Fruit fly (Drosophila melanogaster) whole organism, embryonic: Measurements from ENCODE around the gene Mco1.

ENCODE experiments used
- Bdp1 ChIP-seq: fragments of 200-800 bp; sonication (Bioruptor generic); optimal IDR thresholded peaks from 3 replicates; lab custom pipeline; 2016; ENCODE audit warnings: missing biosample characterization, missing genetic modification characterization
- BtbVII ChIP-seq: fragments of 200-800 bp; sonication (Bioruptor generic); optimal IDR thresholded peaks from 3 replicates; lab custom pipeline; 2017; ENCODE audit warnings: missing biosample characterization, mild to moderate bottlenecking, missing genetic modification characterization
- CG10462 ChIP-seq: fragments of 200-800 bp; sonication (Bioruptor generic); optimal IDR thresholded peaks from 2 replicates; lab custom pipeline; 2016; ENCODE audit warnings: missing biosample characterization, missing genetic modification characterization
- CG10979 ChIP-seq: fragments of 200-800 bp; sonication (Bioruptor generic); optimal IDR thresholded peaks from 2 replicates; lab custom pipeline; 2018; ENCODE audit warnings: missing biosample characterization, mild to moderate bottlenecking, missing genetic modification characterization, moderate library complexity
- CG11093 ChIP-seq: fragments of 200-800 bp; sonication (Bioruptor generic); IDR thresholded peaks from 3 replicates; pipeline ENCODE4 v1.3.6; 2022; ENCODE audit warnings: missing biosample characterization, missing genetic modification characterization
- CG11247 ChIP-seq: fragments of 200-800 bp; sonication (Bioruptor generic); IDR thresholded peaks from 2 replicates; pipeline ENCODE4 v1.3.6; 2022; ENCODE audit warnings: missing biosample characterization, missing genetic modification characterization
- CG14667 ChIP-seq: fragments of 200-800 bp; sonication (Bioruptor generic); IDR thresholded peaks from 2 replicates; pipeline ENCODE4 v1.3.6; 2022; ENCODE audit warnings: missing biosample characterization, missing genetic modification characterization
- CG15073 ChIP-seq: fragments of 200-800 bp; sonication (Bioruptor generic); optimal IDR thresholded peaks from 2 replicates; lab custom pipeline; 2016; ENCODE audit warnings: missing biosample characterization, missing genetic modification characterization
- CG15601 ChIP-seq: fragments of 200-800 bp; sonication (Bioruptor generic); optimal IDR thresholded peaks from 3 replicates; lab custom pipeline; 2019; ENCODE audit warnings: missing biosample characterization, mild to moderate bottlenecking, missing genetic modification characterization, moderate library complexity
- CG17568 ChIP-seq: fragments of 200-800 bp; sonication (Bioruptor generic); optimal IDR thresholded peaks from 2 replicates; lab custom pipeline; 2018; ENCODE audit warnings: missing biosample characterization, mild to moderate bottlenecking, missing genetic modification characterization, moderate library complexity
- CG17829 ChIP-seq: fragments of 200-800 bp; optimal IDR thresholded peaks from 2 replicates; lab custom pipeline; 2019; ENCODE audit warnings: missing biosample characterization, mild to moderate bottlenecking, missing genetic modification characterization, moderate library complexity
- CG1792 ChIP-seq: fragments of 200-800 bp; sonication (Bioruptor generic); optimal IDR thresholded peaks from 2 replicates; lab custom pipeline; 2016; ENCODE audit warnings: missing biosample characterization, missing genetic modification characterization
- CG2678 ChIP-seq: fragments of 200-800 bp; sonication (Bioruptor generic); optimal IDR thresholded peaks from 3 replicates; lab custom pipeline; 2019; ENCODE audit warnings: missing biosample characterization, mild to moderate bottlenecking, missing genetic modification characterization, moderate library complexity
- CG2875 ChIP-seq: fragments of 200-800 bp; sonication (Bioruptor generic); optimal IDR thresholded peaks from 2 replicates; lab custom pipeline; 2017; ENCODE audit warnings: missing biosample characterization, mild to moderate bottlenecking, missing genetic modification characterization, missing genetic modification reagents
- CG30403 ChIP-seq: fragments of 200-800 bp; sonication (Bioruptor generic); optimal IDR thresholded peaks from 3 replicates; lab custom pipeline; 2016; ENCODE audit warnings: missing biosample characterization, missing genetic modification characterization
- CG4854 ChIP-seq: fragments of 200-800 bp; sonication (Bioruptor generic); optimal IDR thresholded peaks from 2 replicates; lab custom pipeline; 2016; ENCODE audit warnings: missing biosample characterization, missing genetic modification characterization, inconsistent platforms
- CG6254 ChIP-seq: fragments of 200-800 bp; sonication (Bioruptor generic); optimal IDR thresholded peaks from 3 replicates; lab custom pipeline; 2017; ENCODE audit warnings: mild to moderate bottlenecking, missing biosample characterization, missing genetic modification reagents, missing genetic modification characterization
- CG6654 ChIP-seq: fragments of 200-800 bp; sonication (Bioruptor generic); optimal IDR thresholded peaks from 2 replicates; lab custom pipeline; 2017; ENCODE audit warnings: missing biosample characterization, mild to moderate bottlenecking, missing genetic modification characterization
- CG6689 ChIP-seq: fragments of 200-800 bp; sonication (Bioruptor generic); IDR thresholded peaks from 2 replicates; pipeline ENCODE4 v1.3.6; 2022; ENCODE audit warnings: missing biosample characterization, missing genetic modification characterization
- CG6854 ChIP-seq: fragments of 200-800 bp; sonication (Bioruptor generic); optimal IDR thresholded peaks from 3 replicates; lab custom pipeline; 2017; ENCODE audit warnings: missing biosample characterization, mild to moderate bottlenecking, missing genetic modification characterization
- CG7271 ChIP-seq: fragments of 200-800 bp; sonication (Bioruptor generic); optimal IDR thresholded peaks from 2 replicates; lab custom pipeline; 2018; ENCODE audit warnings: missing biosample characterization, mild to moderate bottlenecking, missing genetic modification characterization, moderate library complexity
- CG8388 ChIP-seq: fragments of 200-800 bp; sonication (Bioruptor generic); optimal IDR thresholded peaks from 2 replicates; lab custom pipeline; 2019; ENCODE audit warnings: missing biosample characterization, mild to moderate bottlenecking, missing genetic modification characterization, moderate library complexity
- Deaf1 ChIP-seq: fragments of 200-800 bp; optimal IDR thresholded peaks from 3 replicates; lab custom pipeline; 2019; ENCODE audit warnings: missing biosample characterization, mild to moderate bottlenecking, missing genetic modification characterization, moderate library complexity
- E2f2 ChIP-seq: fragments of 200-800 bp; sonication (Bioruptor generic); IDR thresholded peaks from 2 replicates; pipeline ENCODE4 v1.3.6; 2022; ENCODE audit warnings: missing biosample characterization, missing genetic modification characterization
- Fer1 ChIP-seq: fragments of 200-800 bp; sonication (Bioruptor generic); optimal IDR thresholded peaks from 2 replicates; lab custom pipeline; 2017; ENCODE audit warnings: missing biosample characterization, mild to moderate bottlenecking, missing genetic modification characterization
- Gsc ChIP-seq: fragments of 200-800 bp; sonication (Bioruptor generic); IDR thresholded peaks from 2 replicates; pipeline ENCODE4 v1.3.6; 2022; ENCODE audit warnings: missing biosample characterization, missing genetic modification characterization
- HLH3B ChIP-seq: fragments of 200-800 bp; sonication (Bioruptor generic); IDR thresholded peaks from 2 replicates; pipeline ENCODE4 v1.3.6; 2022; ENCODE audit warnings: missing biosample characterization, missing genetic modification characterization
- Hmr ChIP-seq: fragments of 200-800 bp; sonication (Bioruptor generic); optimal IDR thresholded peaks from 3 replicates; lab custom pipeline; 2017; ENCODE audit warnings: mild to moderate bottlenecking, missing biosample characterization, missing genetic modification reagents, missing genetic modification characterization
- Mes4 ChIP-seq: fragments of 200-800 bp; sonication (Bioruptor generic); optimal IDR thresholded peaks from 2 replicates; lab custom pipeline; 2016; ENCODE audit warnings: missing biosample characterization, missing genetic modification characterization
- Sin3A ChIP-seq: fragments of >200 bp; optimal IDR thresholded peaks from 2 replicates; lab custom pipeline; 2018
- ap ChIP-seq: fragments of 200-800 bp; sonication (Bioruptor generic); IDR thresholded peaks from 2 replicates; pipeline ENCODE4 v1.3.6; 2022; ENCODE audit warnings: missing biosample characterization, missing genetic modification characterization
- ewg ChIP-seq: fragments of 200-800 bp; sonication (Bioruptor generic); optimal IDR thresholded peaks from 3 replicates; lab custom pipeline; 2017; ENCODE audit warnings: mild to moderate bottlenecking, missing biosample characterization, missing genetic modification reagents, missing genetic modification characterization
- ftz-f1 ChIP-seq: fragments of 200-800 bp; sonication (Bioruptor generic); optimal IDR thresholded peaks from 2 replicates; lab custom pipeline; 2016; ENCODE audit warnings: missing biosample characterization, missing genetic modification characterization
- gce ChIP-seq: fragments of 200-800 bp; sonication (Bioruptor generic); IDR thresholded peaks from 3 replicates; pipeline ENCODE4 v1.3.6; 2022; ENCODE audit warnings: missing biosample characterization, missing genetic modification characterization
- inv ChIP-seq: fragments of 200-800 bp; sonication (Bioruptor generic); IDR thresholded peaks from 2 replicates; pipeline ENCODE4 v1.3.6; 2022; ENCODE audit warnings: missing biosample characterization, missing genetic modification characterization; ENCODE audit not compliant: partially characterized antibody
- lab ChIP-seq: fragments of 200-800 bp; sonication (Bioruptor generic); optimal IDR thresholded peaks from 3 replicates; lab custom pipeline; 2017; ENCODE audit warnings: missing biosample characterization, missing genetic modification characterization, mild to moderate bottlenecking, moderate library complexity, missing genetic modification reagents
- lov ChIP-seq, 2 experiments: fragments of 200-800 bp in 1 of 2; fragments of >200 bp in 1 of 2; sonication (Bioruptor generic) in 1 of 2; IDR thresholded peaks in 1 of 2; optimal IDR thresholded peaks in 1 of 2; 2 replicates in 1 of 2; 3 replicates in 1 of 2; pipeline versions ENCODE4 v1.3.6 to Lab custom; 2017 to 2022; ENCODE audit warnings: missing biosample characterization in 1 of 2, missing genetic modification characterization in 1 of 2
- oc ChIP-seq: fragments of 200-800 bp; sonication (Bioruptor generic); optimal IDR thresholded peaks from 2 replicates; lab custom pipeline; 2018; ENCODE audit warnings: missing biosample characterization, mild to moderate bottlenecking, missing genetic modification characterization, moderate library complexity
- onecut ChIP-seq: fragments of 200-800 bp; sonication (Bioruptor generic); IDR thresholded peaks from 2 replicates; pipeline ENCODE4 v1.3.6; 2022; ENCODE audit warnings: missing biosample characterization, missing genetic modification characterization
- otp ChIP-seq: fragments of 200-800 bp; sonication (Bioruptor generic); IDR thresholded peaks from 3 replicates; pipeline ENCODE4, ENCODE4 v1.3.6; 2022; ENCODE audit warnings: missing biosample characterization, missing genetic modification characterization
- pan ChIP-seq, 4 experiments: fragments of >200 bp in 3 of 4; fragments of 200-800 bp in 1 of 4; sonication (Bioruptor generic) in 1 of 4; optimal IDR thresholded peaks in 3 of 4; IDR thresholded peaks in 1 of 4; 2 replicates each; pipeline versions ENCODE4 v1.3.6 to Lab custom; 2017 to 2022; ENCODE audit warnings: missing biosample characterization in 2 of 4, missing genetic modification characterization in 2 of 4, mixed read lengths in 1 of 4
- run ChIP-seq: fragments of 200-800 bp; sonication (Bioruptor generic); optimal IDR thresholded peaks from 3 replicates; lab custom pipeline; 2018; ENCODE audit warnings: missing biosample characterization, mild to moderate bottlenecking, missing genetic modification characterization
- shn ChIP-seq: fragments of 200-800 bp; sonication (Bioruptor generic); optimal IDR thresholded peaks from 3 replicates; lab custom pipeline; 2016; ENCODE audit warnings: missing biosample characterization, missing genetic modification characterization
- sima ChIP-seq: fragments of 200-800 bp; sonication (Bioruptor generic); optimal IDR thresholded peaks from 2 replicates; lab custom pipeline; 2016; ENCODE audit warnings: missing biosample characterization, missing genetic modification characterization
- sr ChIP-seq: fragments of 200-800 bp; sonication (Bioruptor generic); IDR thresholded peaks from 3 replicates; pipeline ENCODE4 v1.3.6; 2022; ENCODE audit warnings: missing biosample characterization, missing genetic modification characterization
- tin ChIP-seq: fragments of 200-800 bp; sonication (Bioruptor generic); optimal IDR thresholded peaks from 3 replicates; lab custom pipeline; 2016; ENCODE audit warnings: missing biosample characterization, missing genetic modification characterization
- trh ChIP-seq: fragments of 200-800 bp; sonication (Bioruptor generic); optimal IDR thresholded peaks from 2 replicates; lab custom pipeline; 2016; ENCODE audit warnings: missing biosample characterization, missing genetic modification characterization
- ttk ChIP-seq: fragments of 200-800 bp; sonication (Bioruptor generic); IDR thresholded peaks from 2 replicates; pipeline ENCODE4 v2.1.2; 2022; ENCODE audit warnings: missing biosample characterization, missing genetic modification characterization
- usp ChIP-seq: fragments of >200 bp; optimal IDR thresholded peaks from 2 replicates; lab custom pipeline; 2017; ENCODE audit warnings: missing biosample characterization, missing genetic modification characterization

The Mco1 gene

dm6 chr2L:9449257-9449972, 33.0 kb downstream of the Mco1 start (continued):
- peak; percentile 71 for TF ChIP-seq trh (GFP tag; lab: Kevin White, UChicago)
- TF ChIP-seq Fer1 (GFP tag; lab: Kevin White, UChicago) = peak; percentile 96
- peak; percentile 85 for TF ChIP-seq CG6654
- peak; percentile 93 for TF ChIP-seq run (tag; lab: Kevin White, UChicago)
- no peak for TF ChIP-seq inv (GFP tag; lab: Robert Waterston, UW)
- TF ChIP-seq onecut (GFP tag; lab: Robert Waterston, UW) = peak; percentile 90
- peak; percentile 78 for TF ChIP-seq Deaf1 (tag; lab: Kevin White, UChicago)
- TF ChIP-seq CG8388 (GFP tag; lab: Kevin White, UChicago) = peak; percentile 93
- peak; percentile 96 for TF ChIP-seq lab (GFP tag; lab: Kevin White, UChicago)
- peak; percentile 98 for TF ChIP-seq CG6254 (GFP tag; lab: Kevin White, UChicago)
- TF ChIP-seq CG17568 (GFP tag; lab: Kevin White, UChicago) = peak; percentile 86
- TF ChIP-seq CG11093 (GFP tag; lab: Robert Waterston, UW) = peak; percentile 96
- peak; percentile 87 for TF ChIP-seq ap (GFP tag; lab: Robert Waterston, UW)
- no peak for TF ChIP-seq usp (GFP tag; lab: Kevin White, UChicago)
- no peak for TF ChIP-seq pan (optimal IDR thresholded peaks at IDR 0.05; lab: Kevin White, UChicago)
- TF ChIP-seq pan (GFP tag; optimal IDR thresholded peaks at IDR 0.05 in 1 of 2, IDR thresholded peaks at IDR 0.05 in 1 of 2) = peak in 1 of 2 experiments; percentile 95
- peak; percentile 71 for TF ChIP-seq sima (GFP tag; lab: Kevin White, UChicago)
- peak; percentile 93 for TF ChIP-seq ewg (GFP tag; lab: Kevin White, UChicago)
- TF ChIP-seq Hmr (GFP tag; lab: Kevin White, UChicago) = peak; percentile 96
- peak; percentile 78 for TF ChIP-seq gce
- peak; percentile 93 for TF ChIP-seq ttk (GFP tag; lab: Robert Waterston, UW)
- peak; percentile 91 for TF ChIP-seq CG11247 (GFP tag; lab: Robert Waterston, UW)
- peak; percentile 36; the same call in 2 of the 3 replicates for TF ChIP-seq sr (GFP tag; lab: Robert Waterston, UW)
- no peak for TF ChIP-seq Sin3A (lab: Kevin White, UChicago)
- TF ChIP-seq CG6689 (GFP tag; lab: Robert Waterston, UW) = peak; percentile 97
- TF ChIP-seq shn = peak; percentile 64
- TF ChIP-seq CG17829 = peak; percentile 98
- TF ChIP-seq CG14667 = peak; percentile 92
- TF ChIP-seq CG2678 (tag; lab: Kevin White, UChicago) = peak; percentile 97
- peak; percentile 98 for TF ChIP-seq CG10979 (tag; lab: Kevin White, UChicago)
- peak; percentile 97 for TF ChIP-seq tin (GFP tag; lab: Kevin White, UChicago)
- TF ChIP-seq CG30403 = peak; percentile 96
- peak; percentile 82 for TF ChIP-seq E2f2 (GFP tag; lab: Robert Waterston, UW)
- peak; percentile 90 for TF ChIP-seq otp (GFP tag; lab: Robert Waterston, UW)
- TF ChIP-seq CG7271 = peak; percentile 75
- TF ChIP-seq CG2875 (GFP tag; lab: Kevin White, UChicago) = peak; percentile 93
- TF ChIP-seq HLH3B (GFP tag; lab: Robert Waterston, UW) = peak; percentile 93
- TF ChIP-seq lov (optimal IDR thresholded peaks at IDR 0.05; lab: Kevin White, UChicago) = no peak
- peak; percentile 88 for TF ChIP-seq lov (GFP tag; IDR thresholded peaks at IDR 0.05; lab: Robert Waterston, UW)
- peak; percentile 56 for TF ChIP-seq CG15073 (GFP tag; lab: Kevin White, UChicago)
- peak; percentile 93 for TF ChIP-seq BtbVII (GFP tag; lab: Kevin White, UChicago)
- TF ChIP-seq CG6854 (GFP tag; lab: Kevin White, UChicago) = peak; percentile 94
- peak; percentile 5 for TF ChIP-seq ftz-f1 (GFP tag; lab: Kevin White, UChicago)
- peak; percentile 78 for TF ChIP-seq CG4854 (GFP tag; lab: Kevin White, UChicago)
- peak; percentile 60 for TF ChIP-seq CG1792
- TF ChIP-seq CG10462 (GFP tag; lab: Kevin White, UChicago) = peak; percentile 91
- TF ChIP-seq CG15601 (tag; lab: Kevin White, UChicago) = peak; percentile 94
- no peak; the same call in 1 of the 2 replicates for TF ChIP-seq Gsc (GFP tag; lab: Robert Waterston, UW)
- peak; percentile 47 for TF ChIP-seq Mes4
- peak; percentile 74 for TF ChIP-seq Bdp1 (GFP tag; lab: Kevin White, UChicago)
- peak; percentile 87 for TF ChIP-seq oc (tag; lab: Kevin White, UChicago)
